Worm (Caenorhabditis elegans): Measurements from ENCODE around the gene nhr-61.
A peak's percentile ranks its signal among the peaks of the same experiment; 100 is the strongest.

DNA sequence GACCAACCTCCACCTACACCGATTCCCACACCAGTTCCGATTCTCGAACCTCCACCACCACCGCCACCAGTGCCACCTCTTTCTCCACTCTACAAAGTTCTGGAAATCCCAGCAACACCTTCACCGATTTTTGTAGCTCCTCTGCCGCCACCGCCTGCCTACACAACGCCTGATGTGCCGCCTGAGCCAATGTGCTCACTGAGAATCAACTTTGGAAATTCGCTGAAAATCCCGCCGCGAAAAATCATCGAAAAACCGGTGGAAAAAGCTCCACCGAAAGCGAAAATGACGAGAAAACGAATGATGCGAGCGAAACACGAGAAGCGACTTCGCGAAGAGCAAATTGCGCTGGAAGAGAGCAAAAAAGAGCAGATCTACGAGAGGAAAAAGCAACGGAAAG lies 38.5 kb downstream of the nhr-61 start:
- no peak for TF ChIP-seq lsl-1 (GFP tag; optimal IDR thresholded peaks at IDR 0.05)
- TF ChIP-seq Y53G8AR.9 (GFP tag; conservative IDR thresholded peaks at IDR 0.05): no peak
- TF ChIP-seq F33H1.4 (GFP tag; IDR thresholded peaks at IDR 0.05): no peak
- TF ChIP-seq snpc-4 (GFP tag; optimal IDR thresholded peaks at IDR 0.05): no peak
- TF ChIP-seq snpc-4 (tag; optimal IDR thresholded peaks at IDR 0.05): no peak
- TF ChIP-seq Y79H2A.3 (GFP tag; conservative IDR thresholded peaks at IDR 0.05): no peak
- TF ChIP-seq dox-1 (GFP tag; IDR thresholded peaks at IDR 0.05): no peak
- TF ChIP-seq ccch-3 (GFP tag; optimal IDR thresholded peaks at IDR 0.05): no peak
- no peak for TF ChIP-seq cebp-1 (GFP tag; IDR thresholded peaks at IDR 0.05)
- no peak for TF ChIP-seq cebp-1 (tag; optimal IDR thresholded peaks at IDR 0.05)
- TF ChIP-seq lag-1 (GFP tag; IDR thresholded peaks at IDR 0.05): no peak
- no peak for TF ChIP-seq egl-44 (GFP tag; IDR thresholded peaks at IDR 0.05)
- TF ChIP-seq ets-4 (GFP tag; optimal IDR thresholded peaks at IDR 0.05): no peak
- TF ChIP-seq lin-54 (GFP tag; optimal IDR thresholded peaks at IDR 0.05): no peak
- TF ChIP-seq B0035.1 (tag; optimal IDR thresholded peaks at IDR 0.05): no peak
- peak; percentile 76 for TF ChIP-seq zfh-2 (GFP tag; conservative IDR thresholded peaks at IDR 0.05)
